Worm (Caenorhabditis elegans) whole organism, young adult: Measurements from ENCODE around the gene zmp-2.

ENCODE experiments used
- B0019.2 ChIP-seq: fragments of 200-800 bp; sonication (Bioruptor generic); conservative IDR thresholded peaks from 2 replicates; pipeline ENCODE4 v1.3.6; 2022; ENCODE audit warnings: missing genetic modification reagents, missing genetic modification characterization, missing compliant biosample characterization
- F49E8.2 ChIP-seq: sonication (generic microtip); optimal IDR thresholded peaks from 3 replicates; lab custom pipeline; 2017; ENCODE audit warnings: missing genetic modification characterization, mild to moderate bottlenecking, missing compliant biosample characterization, antibody characterized with exemption, moderate library complexity; ENCODE audit not compliant: insufficient read depth
- F55B11.4 ChIP-seq: sonication (generic microtip); optimal IDR thresholded peaks from 2 replicates; lab custom pipeline; 2016; ENCODE audit warnings: missing compliant biosample characterization, missing genetic modification characterization, borderline replicate concordance; ENCODE audit not compliant: insufficient read depth
- F57C9.4 ChIP-seq: sonication (generic microtip); optimal IDR thresholded peaks from 2 replicates; lab custom pipeline; 2017; ENCODE audit warnings: mild to moderate bottlenecking, missing genetic modification characterization, missing compliant biosample characterization
- K11D2.4 ChIP-seq: fragments of 200-800 bp; sonication (Bioruptor generic); IDR thresholded peaks from 2 replicates; pipeline ENCODE4 v1.3.6; 2022; ENCODE audit warnings: missing genetic modification reagents, missing genetic modification characterization, missing compliant biosample characterization
- Y53F4B.3 ChIP-seq: fragments of 200-800 bp; sonication (Bioruptor generic); IDR thresholded peaks from 2 replicates; pipeline ENCODE4 v1.3.6; 2022; ENCODE audit warnings: missing genetic modification reagents, missing genetic modification characterization, missing compliant biosample characterization
- Y67H2A.10 ChIP-seq: fragments of 200-800 bp; sonication (Bioruptor generic); conservative IDR thresholded peaks from 2 replicates; pipeline ENCODE4 v1.3.6; 2022; ENCODE audit warnings: missing genetic modification reagents, missing genetic modification characterization, missing compliant biosample characterization
- Y79H2A.3 ChIP-seq: fragments of 200-800 bp; sonication (Bioruptor generic); conservative IDR thresholded peaks from 2 replicates; pipeline ENCODE4 v1.3.6; 2022; ENCODE audit warnings: missing genetic modification reagents, missing genetic modification characterization, missing compliant biosample characterization
- akir-1 ChIP-seq: fragments of 200-800 bp; sonication (Bioruptor generic); optimal IDR thresholded peaks from 2 replicates; lab custom pipeline; 2018; ENCODE audit warnings: mild to moderate bottlenecking, missing genetic modification characterization, moderate library complexity, missing compliant biosample characterization
- aptf-3 ChIP-seq: fragments of 200-800 bp; sonication (Bioruptor generic); IDR thresholded peaks from 2 replicates; pipeline ENCODE4 v1.3.6; 2022; ENCODE audit warnings: missing genetic modification characterization, missing compliant biosample characterization
- athp-1 ChIP-seq: sonication (generic microtip); optimal IDR thresholded peaks from 2 replicates; lab custom pipeline; 2017; ENCODE audit warnings: mild to moderate bottlenecking, missing genetic modification characterization, missing compliant biosample characterization
- attf-5 ChIP-seq: fragments of 200-800 bp; sonication (Bioruptor generic); optimal IDR thresholded peaks from 2 replicates; lab custom pipeline; 2018; ENCODE audit warnings: mild to moderate bottlenecking, missing genetic modification characterization, missing compliant biosample characterization
- bed-1 ChIP-seq: fragments of 200-800 bp; sonication (Bioruptor generic); IDR thresholded peaks from 2 replicates; pipeline ENCODE4 v1.3.6; 2022; ENCODE audit warnings: missing genetic modification reagents, missing genetic modification characterization, missing compliant biosample characterization
- ceh-58 ChIP-seq: fragments of 200-800 bp; sonication (Bioruptor generic); IDR thresholded peaks from 2 replicates; pipeline ENCODE4 v1.3.6; 2022; ENCODE audit warnings: missing genetic modification characterization, missing compliant biosample characterization
- chd-7 ChIP-seq: sonication (generic microtip); optimal IDR thresholded peaks from 2 replicates; lab custom pipeline; 2016; ENCODE audit warnings: mild to moderate bottlenecking, missing genetic modification characterization, moderate library complexity, missing compliant biosample characterization
- dpl-1 ChIP-seq: fragments of 150-350 bp; optimal IDR thresholded peaks from 2 replicates; lab custom pipeline; 2014; ENCODE audit warnings: missing biosample characterization, missing genetic modification reagents, missing genetic modification characterization
- egl-44 ChIP-seq: fragments of 200-800 bp; sonication (Bioruptor generic); IDR thresholded peaks from 2 replicates; pipeline ENCODE4 v1.3.6; 2022; ENCODE audit warnings: missing genetic modification reagents, missing genetic modification characterization, missing compliant biosample characterization
- fkh-3 ChIP-seq: sonication (generic microtip); optimal IDR thresholded peaks from 2 replicates; lab custom pipeline; 2016; ENCODE audit warnings: mild to moderate bottlenecking, missing genetic modification characterization, missing compliant biosample characterization
- hmg-1.2 ChIP-seq: fragments of 200-800 bp; sonication (Bioruptor generic); IDR thresholded peaks from 2 replicates; pipeline ENCODE4 v1.3.6; 2022; ENCODE audit warnings: missing genetic modification reagents, missing genetic modification characterization, missing compliant biosample characterization
- let-607 ChIP-seq, 2 experiments: fragments of 200-800 bp in 1 of 2; sonication (Bioruptor generic) in 1 of 2; sonication (generic microtip) in 1 of 2; optimal IDR thresholded peaks; 2 replicates each; lab custom pipeline; 2016 to 2018; ENCODE audit warnings: mild to moderate bottlenecking in 2 of 2, missing compliant biosample characterization in 2 of 2, missing genetic modification characterization in 2 of 2, moderate library complexity in 2 of 2, missing genotype in 1 of 2
- lin-26 ChIP-seq: fragments of 200-800 bp; sonication (Bioruptor generic); IDR thresholded peaks from 2 replicates; pipeline ENCODE4 v1.3.6; 2022; ENCODE audit warnings: missing genetic modification reagents, missing genetic modification characterization, missing compliant biosample characterization
- lin-35 ChIP-seq, 3 experiments: fragments of 150-350 bp in 2 of 3; sonication (generic microtip) in 1 of 3; optimal IDR thresholded peaks; 2 replicates each; lab custom pipeline; 2014 to 2018; ENCODE audit warnings: missing biosample characterization in 3 of 3, missing genetic modification characterization in 3 of 3, missing genetic modification reagents in 3 of 3
- lir-1 ChIP-seq: fragments of 200-800 bp; sonication (Bioruptor generic); conservative IDR thresholded peaks from 2 replicates; pipeline ENCODE4 v1.3.6; 2022; ENCODE audit warnings: missing genetic modification reagents, missing genetic modification characterization, missing compliant biosample characterization
- madf-3 ChIP-seq: fragments of 200-800 bp; sonication (Bioruptor generic); IDR thresholded peaks from 2 replicates; pipeline ENCODE4 v1.3.6; 2022; ENCODE audit warnings: missing genetic modification reagents, missing genetic modification characterization, missing compliant biosample characterization
- mcd-1 ChIP-seq: fragments of 200-800 bp; sonication (Bioruptor generic); IDR thresholded peaks from 2 replicates; pipeline ENCODE4 v1.3.6; 2022; ENCODE audit warnings: missing genetic modification reagents, missing genetic modification characterization, missing compliant biosample characterization
- mel-28 ChIP-seq: sonication (generic microtip); optimal IDR thresholded peaks from 2 replicates; lab custom pipeline; 2016; ENCODE audit warnings: borderline replicate concordance, mild to moderate bottlenecking, missing genetic modification characterization, missing compliant biosample characterization
- nfya-1 ChIP-seq: sonication (generic microtip); optimal IDR thresholded peaks from 2 replicates; lab custom pipeline; 2017; ENCODE audit warnings: antibody characterized with exemption, missing compliant biosample characterization, missing genetic modification characterization, borderline replicate concordance; ENCODE audit not compliant: insufficient read depth
- nhr-90 ChIP-seq: sonication (generic microtip); optimal IDR thresholded peaks from 2 replicates; lab custom pipeline; 2016; ENCODE audit warnings: missing genotype, mild to moderate bottlenecking, missing genetic modification characterization, missing compliant biosample characterization
- pbrm-1 ChIP-seq: fragments of 200-800 bp; sonication (Bioruptor generic); IDR thresholded peaks from 2 replicates; pipeline ENCODE4 v1.3.6; 2022; ENCODE audit warnings: missing genetic modification reagents, missing genetic modification characterization, missing compliant biosample characterization
- rcor-1 ChIP-seq: fragments of 200-800 bp; sonication (Bioruptor generic); IDR thresholded peaks from 2 replicates; pipeline ENCODE4 v1.3.6; 2022; ENCODE audit warnings: missing genetic modification reagents, missing genetic modification characterization, missing compliant biosample characterization
- snpc-1.3 ChIP-seq: sonication (generic microtip); optimal IDR thresholded peaks from 2 replicates; lab custom pipeline; 2017; ENCODE audit warnings: missing genetic modification characterization, mild to moderate bottlenecking, missing compliant biosample characterization, antibody characterized with exemption, moderate library complexity, missing genotype, missing genetic modification reagents; ENCODE audit not compliant: insufficient read depth
- snpc-3.4 ChIP-seq: sonication (generic microtip); optimal IDR thresholded peaks from 2 replicates; lab custom pipeline; 2017; ENCODE audit warnings: missing genetic modification characterization, mild to moderate bottlenecking, missing compliant biosample characterization, antibody characterized with exemption, moderate library complexity, missing genotype, missing genetic modification reagents
- snpc-4 ChIP-seq, 5 experiments: fragments of 150-350 bp in 1 of 5; sonication (generic microtip) in 4 of 5; optimal IDR thresholded peaks; 2 replicates each; lab custom pipeline; 2014 to 2018; ENCODE audit warnings: missing genetic modification characterization in 5 of 5, missing biosample characterization in 3 of 5, antibody characterized with exemption in 2 of 5, mild to moderate bottlenecking in 2 of 5, missing compliant biosample characterization in 2 of 5, missing genotype in 2 of 5, moderate library complexity in 2 of 5, missing genetic modification reagents in 1 of 5
- tlf-1 ChIP-seq: fragments of 200-800 bp; sonication (Bioruptor generic); optimal IDR thresholded peaks from 2 replicates; lab custom pipeline; 2018; ENCODE audit warnings: mild to moderate bottlenecking, missing genetic modification characterization, missing compliant biosample characterization
- zfh-2 ChIP-seq: fragments of 200-800 bp; sonication (Bioruptor generic); conservative IDR thresholded peaks from 2 replicates; pipeline ENCODE4 v1.3.6; 2022; ENCODE audit warnings: missing genetic modification reagents, missing genetic modification characterization, missing compliant biosample characterization
- ztf-18 ChIP-seq: sonication (generic microtip); optimal IDR thresholded peaks from 2 replicates; lab custom pipeline; 2016; ENCODE audit warnings: missing genotype, mild to moderate bottlenecking, missing genetic modification characterization, missing compliant biosample characterization
- ztf-3 ChIP-seq: fragments of 200-800 bp; sonication (Bioruptor generic); optimal IDR thresholded peaks from 2 replicates; lab custom pipeline; 2018; ENCODE audit warnings: mild to moderate bottlenecking, missing genetic modification characterization, missing compliant biosample characterization

Gene zmp-2

DNA sequence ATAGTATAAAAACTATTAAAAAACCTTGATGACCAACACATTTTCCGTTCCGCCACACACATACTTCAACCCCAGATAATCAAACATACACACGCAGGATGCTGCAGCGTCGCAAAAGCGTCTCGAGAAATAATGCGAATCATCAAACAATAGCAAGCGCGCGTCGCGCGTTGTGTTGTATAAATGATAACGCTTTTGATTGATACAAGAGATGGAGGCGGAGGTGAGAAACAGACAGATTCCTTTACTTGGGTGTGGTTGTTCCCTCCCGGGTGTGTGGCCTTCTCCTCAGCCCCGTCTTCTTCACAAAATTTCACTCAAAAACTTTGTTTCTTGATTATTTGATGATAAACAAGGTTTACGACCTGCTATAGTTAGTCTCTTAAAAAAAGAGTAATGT lies 39.9 kb downstream of the zmp-2 start (continued):
- TF ChIP-seq nfya-1 (tag; lab: Kevin White, UChicago) (no peak), lir-1 (GFP tag; lab: Robert Waterston, UW) (no peak), dpl-1 (GFP tag; lab: Kevin White, UChicago) (no peak), egl-44 (GFP tag; lab: Robert Waterston, UW) (no peak), snpc-3.4 (tag; lab: Kevin White, UChicago) (no peak), tlf-1 (GFP tag; lab: Kevin White, UChicago) (no peak), pbrm-1 (GFP tag; lab: Robert Waterston, UW) (no peak), athp-1 (no peak), snpc-4 (GFP tag; optimal IDR thresholded peaks at IDR 0.05; lab: Kevin White, UChicago) (no peak), snpc-4 (tag; optimal IDR thresholded peaks at IDR 0.05; lab: Kevin White, UChicago) (no peak)

DNA sequence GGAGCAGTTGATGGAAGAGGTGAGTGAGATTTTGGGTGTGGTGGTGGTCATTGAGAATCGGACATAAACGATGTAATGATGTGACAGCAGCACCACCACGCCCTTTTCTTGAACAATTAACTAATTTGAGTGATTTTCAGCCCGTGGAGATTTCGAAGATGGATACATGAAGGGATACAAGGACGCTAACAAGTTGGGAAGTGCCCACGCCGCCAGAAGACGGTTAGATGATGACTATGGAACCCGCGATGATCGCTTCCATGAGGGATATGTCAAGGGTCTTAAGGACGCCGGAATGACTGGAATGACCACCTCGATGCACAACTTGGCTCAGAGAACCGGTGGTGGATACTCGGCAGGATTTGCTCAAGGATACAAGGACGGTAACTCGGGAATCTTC lies 41.8 kb downstream of the zmp-2 start:
- TF ChIP-seq zfh-2 (peak; percentile 62), F49E8.2 (tag; lab: Kevin White, UChicago) (no peak), Y53F4B.3 (GFP tag; lab: Robert Waterston, UW) (no peak)

DNA sequence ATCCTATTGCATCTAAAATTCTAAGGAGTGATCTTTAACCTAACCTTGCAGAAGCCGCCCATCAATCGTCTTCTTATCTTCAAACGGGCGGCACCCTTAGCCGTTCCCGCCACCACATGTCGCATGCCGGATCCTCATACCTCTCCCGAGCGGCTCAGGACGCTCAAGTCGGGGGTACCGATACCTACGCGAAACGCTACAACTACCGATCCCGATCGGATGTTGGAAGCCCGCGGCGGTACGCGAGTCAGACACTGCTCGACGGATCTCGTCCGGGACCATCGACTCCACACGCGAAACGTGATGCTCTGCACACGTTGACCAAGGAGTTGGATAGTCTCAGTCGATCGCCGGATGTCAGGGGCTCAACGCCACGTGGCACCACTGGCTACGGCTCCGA lies 43.2 kb downstream of the zmp-2 start:
- TF ChIP-seq zfh-2 = peak; percentile 71; the same call in 1 of the 2 replicates
- TF ChIP-seq F57C9.4 = no peak
- TF ChIP-seq attf-5 (GFP tag; lab: Kevin White, UChicago) = no peak
- TF ChIP-seq bed-1 (GFP tag; lab: Robert Waterston, UW) = 0 out of 2 replicates have a peak, but pooled peaks have one; percentile 15
- TF ChIP-seq madf-3 (GFP tag; lab: Robert Waterston, UW) = no peak
- 0 out of 2 replicates have a peak, but pooled peaks have one; percentile 35 for TF ChIP-seq aptf-3 (GFP tag; lab: Robert Waterston, UW)
- TF ChIP-seq lin-26 (GFP tag; lab: Robert Waterston, UW) = 0 out of 2 replicates have a peak, but pooled peaks have one; percentile 50
- 0 out of 2 replicates have a peak, but pooled peaks have one; percentile 18 for TF ChIP-seq mcd-1 (GFP tag; lab: Robert Waterston, UW)
- no peak for TF ChIP-seq Y53F4B.3 (GFP tag; lab: Robert Waterston, UW)
- TF ChIP-seq K11D2.4 (GFP tag; lab: Robert Waterston, UW) = 0 out of 2 replicates have a peak, but pooled peaks have one; percentile 24

DNA sequence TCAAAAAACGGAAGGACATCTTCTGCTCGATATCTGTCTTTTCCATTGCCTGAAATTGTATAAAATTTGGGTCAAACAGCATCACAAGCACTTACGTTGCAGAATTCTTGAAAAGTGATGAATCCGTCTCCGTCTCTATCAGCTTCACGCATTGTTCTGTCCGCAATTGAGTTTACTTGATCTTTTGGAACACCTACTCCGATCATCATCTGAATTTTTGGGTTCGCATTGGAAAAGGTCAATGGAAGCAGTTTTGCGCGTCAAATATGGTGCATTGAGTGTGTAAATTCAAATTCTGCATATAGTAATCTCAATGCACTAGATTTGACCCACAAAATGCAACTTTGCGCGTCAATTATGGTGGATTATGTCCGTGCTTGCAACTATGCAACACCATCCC lies 45.4 kb downstream of the zmp-2 start:
- TF ChIP-seq Y67H2A.10 (GFP tag; lab: Robert Waterston, UW) (no peak), ztf-3 (GFP tag; lab: Kevin White, UChicago) (no peak), mel-28 (tag; lab: Kevin White, UChicago) (no peak), lin-35 (GFP tag; optimal IDR thresholded peaks at IDR 0.05; lab: Kevin White, UChicago) (no peak)

DNA sequence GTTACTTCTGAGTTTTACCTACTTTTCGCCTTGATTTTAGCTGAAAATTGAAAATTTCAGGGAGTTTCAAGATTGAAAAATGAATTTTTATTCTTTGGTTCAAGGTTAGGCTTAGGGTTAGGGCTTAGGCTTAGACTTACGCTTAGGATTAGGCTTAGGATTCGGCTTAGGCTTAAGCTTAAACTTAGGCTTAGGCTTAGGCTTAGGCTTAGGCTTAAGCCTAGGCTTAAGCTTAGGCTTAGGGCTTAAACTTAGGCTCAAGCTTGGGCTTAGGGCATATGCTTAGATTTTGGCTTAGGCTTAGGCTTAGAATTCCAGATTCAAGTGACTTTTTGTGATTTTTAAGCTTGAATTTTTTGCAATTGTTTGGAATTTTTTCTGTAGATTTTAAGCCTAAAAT lies 47.2 kb downstream of the zmp-2 start:
- TF ChIP-seq lin-35 (GFP tag; optimal IDR thresholded peaks at IDR 0.05; lab: Kevin White, UChicago) (no peak), aptf-3 (GFP tag; lab: Robert Waterston, UW) (no peak), fkh-3 (tag; lab: Kevin White, UChicago) (no peak), athp-1 (no peak), attf-5 (GFP tag; lab: Kevin White, UChicago) (no peak), let-607 (tag; optimal IDR thresholded peaks at IDR 0.05; lab: Kevin White, UChicago) (no peak)

DNA sequence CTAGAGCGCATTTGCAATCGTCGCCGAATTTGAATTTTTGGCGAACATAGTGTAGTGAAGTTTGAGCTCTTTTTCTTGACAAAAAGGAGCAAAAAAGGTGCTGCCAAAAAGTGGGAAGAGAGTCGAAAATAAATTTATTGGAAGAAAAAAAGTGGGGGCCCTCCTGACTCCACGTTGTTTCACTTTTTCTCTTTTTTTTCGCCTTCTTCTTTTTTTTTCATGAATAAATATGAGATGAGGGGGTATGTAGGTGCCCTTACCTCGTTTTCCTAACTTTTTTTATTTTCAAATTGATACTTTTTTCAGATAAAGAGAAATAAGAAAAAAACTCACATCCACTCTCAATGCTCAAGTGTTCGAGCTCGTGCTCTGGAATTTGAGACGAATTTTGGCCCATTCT lies 49.9 kb downstream of the zmp-2 start, which contains the start of the genes Y71H2AL.2, Y71H2AL.4 and pbo-1:
TSS of gene Y71H2AL.2 (plus strand) at position 301 of the 400 bp plus-strand sequence.
TSS of gene Y71H2AL.4 (plus strand) at position 345 of the 400 bp plus-strand sequence.
TSS of gene pbo-1 (minus strand) at position 400 of the 400 bp plus-strand sequence.
- TF ChIP-seq ztf-18 (tag; lab: Kevin White, UChicago) = no peak
- no peak for TF ChIP-seq B0019.2 (GFP tag; lab: Robert Waterston, UW)
- TF ChIP-seq F55B11.4 (tag; lab: Kevin White, UChicago) = no peak
- no peak for TF ChIP-seq hmg-1.2
- TF ChIP-seq rcor-1 = no peak
- TF ChIP-seq Y79H2A.3 (GFP tag; lab: Robert Waterston, UW) = no peak
- no peak for TF ChIP-seq ceh-58 (GFP tag; lab: Robert Waterston, UW)
- no peak for TF ChIP-seq akir-1 (GFP tag; lab: Kevin White, UChicago)
- no peak for TF ChIP-seq nfya-1 (tag; lab: Kevin White, UChicago)
- TF ChIP-seq snpc-1.3 (tag; lab: Kevin White, UChicago) = no peak
- no peak for TF ChIP-seq chd-7 (tag; lab: Kevin White, UChicago)
- no peak for TF ChIP-seq bed-1 (GFP tag; lab: Robert Waterston, UW)
- TF ChIP-seq nhr-90 = no peak
